Fruit fly (Drosophila melanogaster): Measurements from ENCODE around the gene TfIIFalpha.
A peak's percentile ranks its signal among the peaks of the same experiment; 100 is the strongest.

The TfIIFalpha gene

dm6 chr3R:6368100-6368499 lies 12.2 kb upstream of the TfIIFalpha start, which contains the start of gene CG42724 (continued):
- TF ChIP-seq H15 (GFP tag; IDR thresholded peaks at IDR 0.05) (peak; percentile 44; the same call in 1 of the 3 replicates), H2.0 (GFP tag; IDR thresholded peaks at IDR 0.05) (peak; percentile 63), org-1 (GFP tag; optimal IDR thresholded peaks at IDR 0.05) (peak; percentile 43), vvl (GFP tag; IDR thresholded peaks at IDR 0.05) (no peak; the same call in 1 of the 2 replicates), CG10147 (GFP tag; optimal IDR thresholded peaks at IDR 0.05) (no peak), D (optimal IDR thresholded peaks at IDR 0.05) (peak; percentile 72), D (GFP tag; optimal IDR thresholded peaks at IDR 0.05) (no peak), CG1529 (GFP tag; optimal IDR thresholded peaks at IDR 0.05) (no peak), fru (optimal IDR thresholded peaks at IDR 0.05) (peak; percentile 60), caup (GFP tag; optimal IDR thresholded peaks at IDR 0.05; ENCODE audit: severe bottlenecking) (no peak), Mrtf (GFP tag; IDR thresholded peaks at IDR 0.05) (0 out of 3 replicates have a peak, but pooled peaks have one; percentile 44), fd102C (GFP tag; optimal IDR thresholded peaks at IDR 0.05) (no peak), CG14014 (GFP tag; IDR thresholded peaks at IDR 0.05) (no peak), jigr1 (GFP tag; IDR thresholded peaks at IDR 0.05) (no peak), ro (GFP tag; IDR thresholded peaks at IDR 0.05) (no peak), CG3163 (GFP tag; optimal IDR thresholded peaks at IDR 0.05) (peak; percentile 60), vnd (GFP tag; IDR thresholded peaks at IDR 0.05; ENCODE audit: partially characterized antibody) (peak; percentile 37; the same call in 1 of the 3 replicates), dmrt99B (tag; optimal IDR thresholded peaks at IDR 0.05) (no peak), Asciz (GFP tag; optimal IDR thresholded peaks at IDR 0.05) (no peak), CG8359 (GFP tag; optimal IDR thresholded peaks at IDR 0.05; ENCODE audit: borderline replicate concordance) (no peak), CG6654 (GFP tag; optimal IDR thresholded peaks at IDR 0.05) (no peak), BtbVII (GFP tag; optimal IDR thresholded peaks at IDR 0.05) (no peak), Doc3 (GFP tag; IDR thresholded peaks at IDR 0.05; ENCODE audit: partially characterized antibody) (peak; percentile 17; the same call in 1 of the 3 replicates), CG43689 (GFP tag; IDR thresholded peaks at IDR 0.05) (no peak), otp (GFP tag; IDR thresholded peaks at IDR 0.05) (peak; percentile 49; the same call in 1 of the 3 replicates), danr (GFP tag; IDR thresholded peaks at IDR 0.05) (0 out of 2 replicates have a peak, but pooled peaks have one; percentile 33), CG6765 (GFP tag; optimal IDR thresholded peaks at IDR 0.05) (no peak), corto (GFP tag; optimal IDR thresholded peaks at IDR 0.05) (no peak), dysf (GFP tag; IDR thresholded peaks at IDR 0.05) (peak; percentile 52; the same call in 2 of the 3 replicates), CG31441 (GFP tag; IDR thresholded peaks at IDR 0.05) (no peak), Atf6 (GFP tag; IDR thresholded peaks at IDR 0.05) (peak; percentile 36; the same call in 1 of the 2 replicates), Six4 (GFP tag; optimal IDR thresholded peaks at IDR 0.05) (peak; percentile 30), CG7556 (GFP tag; optimal IDR thresholded peaks at IDR 0.05) (no peak), pita (GFP tag; optimal IDR thresholded peaks at IDR 0.05) (no peak), ems (GFP tag; optimal IDR thresholded peaks at IDR 0.05) (peak; percentile 79), CG2202 (tag; optimal IDR thresholded peaks at IDR 0.05) (no peak), CG17912 (GFP tag; optimal IDR thresholded peaks at IDR 0.05) (no peak), hkb (optimal IDR thresholded peaks at IDR 0.05) (peak; percentile 42), hkb (GFP tag; IDR thresholded peaks at IDR 0.05) (no peak), sens (GFP tag) (peak; percentile 96), Hey (tag; optimal IDR thresholded peaks at IDR 0.05) (no peak), sens-2 (GFP tag; IDR thresholded peaks at IDR 0.05) (no peak), row (GFP tag; IDR thresholded peaks at IDR 0.05) (peak; percentile 89), Jarid2 (GFP tag; optimal IDR thresholded peaks at IDR 0.05) (no peak), sima (GFP tag; optimal IDR thresholded peaks at IDR 0.05) (no peak), Kr (GFP tag; optimal IDR thresholded peaks at IDR 0.05) (no peak), MTF-1 (GFP tag; optimal IDR thresholded peaks at IDR 0.05; ENCODE audit: borderline replicate concordance) (no peak), stwl (tag; optimal IDR thresholded peaks at IDR 0.05) (peak; percentile 57), Ssrp (tag; optimal IDR thresholded peaks at IDR 0.05) (no peak), chn (GFP tag; optimal IDR thresholded peaks at IDR 0.05) (peak; percentile 80), insv (GFP tag; optimal IDR thresholded peaks at IDR 0.05) (no peak), CG15269 (tag; optimal IDR thresholded peaks at IDR 0.05) (no peak), CTCF (GFP tag; optimal IDR thresholded peaks at IDR 0.05) (no peak)

Measured in whole organism, embryonic.